Worm (Caenorhabditis elegans): Measurements from ENCODE around the gene H03G16.5.

Gene H03G16.5

DNA sequence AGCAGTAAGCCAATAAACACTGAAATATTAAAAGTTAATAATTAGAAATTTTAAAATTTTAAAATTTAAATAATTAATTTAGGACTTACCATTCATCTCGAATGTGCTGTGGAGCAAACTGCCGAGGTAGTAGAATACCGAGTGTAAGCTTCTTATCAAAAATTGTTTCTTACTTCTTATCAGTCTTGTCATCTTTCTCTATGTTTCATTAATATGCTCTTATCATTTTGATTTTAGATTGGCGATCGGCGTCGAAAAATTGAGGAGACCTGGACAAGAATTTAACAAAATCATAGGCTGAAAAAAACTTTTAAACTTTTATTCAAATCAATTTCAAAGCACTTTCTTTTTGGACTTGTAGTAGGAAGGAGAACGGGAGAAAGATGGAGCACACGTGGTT lies 41.1 kb upstream of the H03G16.5 start, which contains the start of gene F09B12.3 (continued):
- TF ChIP-seq dpl-1 (GFP tag; optimal IDR thresholded peaks at IDR 0.05) (no peak), F26F4.8 (GFP tag; conservative IDR thresholded peaks at IDR 0.05) (no peak), nhr-42 (GFP tag; IDR thresholded peaks at IDR 0.05) (no peak), skn-1 (tag; optimal IDR thresholded peaks at IDR 0.05) (no peak), mdl-1 (tag; optimal IDR thresholded peaks at IDR 0.05) (no peak), ztf-7 (tag; optimal IDR thresholded peaks at IDR 0.05) (no peak), unc-39 (tag; optimal IDR thresholded peaks at IDR 0.05) (no peak)

- TF ChIP-seq Y48G9A.11 (GFP tag; IDR thresholded peaks at IDR 0.05) = no peak
- no peak for TF ChIP-seq F10B5.3 (tag; optimal IDR thresholded peaks at IDR 0.05)
- TF ChIP-seq ceh-20 (GFP tag; IDR thresholded peaks at IDR 0.05) = no peak
- TF ChIP-seq lir-3 (tag; optimal IDR thresholded peaks at IDR 0.05) = no peak
- TF ChIP-seq Y75B8A.6 (GFP tag; IDR thresholded peaks at IDR 0.05) = no peak
- no peak for TF ChIP-seq lin-1 (GFP tag; IDR thresholded peaks at IDR 0.05)
- TF ChIP-seq F44E2.7 (GFP tag; IDR thresholded peaks at IDR 0.05) = no peak
- TF ChIP-seq pqm-1 (tag; optimal IDR thresholded peaks at IDR 0.05) = peak; percentile 27
- TF ChIP-seq unc-62 (GFP tag; optimal IDR thresholded peaks at IDR 0.05 in 1 of 2) = no peak
- TF ChIP-seq unc-62 (tag; optimal IDR thresholded peaks at IDR 0.05) = no peak
- peak; percentile 64 for TF ChIP-seq dmd-6 (GFP tag; IDR thresholded peaks at IDR 0.05)
- no peak for TF ChIP-seq saeg-2 (GFP tag; IDR thresholded peaks at IDR 0.05)
- TF ChIP-seq cey-2 (tag; optimal IDR thresholded peaks at IDR 0.05; ENCODE audit: borderline replicate concordance, insufficient read depth) = no peak
- TF ChIP-seq unc-39 (tag; optimal IDR thresholded peaks at IDR 0.05) = no peak
- no peak for TF ChIP-seq lin-38 (GFP tag; IDR thresholded peaks at IDR 0.05)
- no peak for TF ChIP-seq lim-7 (GFP tag; IDR thresholded peaks at IDR 0.05)
- TF ChIP-seq daf-8 (GFP tag; IDR thresholded peaks at IDR 0.05) = no peak
- no peak for TF ChIP-seq ceh-62 (tag; optimal IDR thresholded peaks at IDR 0.05)
- no peak for TF ChIP-seq mdl-1 (tag; optimal IDR thresholded peaks at IDR 0.05)
- TF ChIP-seq hlh-11 (tag; optimal IDR thresholded peaks at IDR 0.05) = peak; percentile 20
- no peak for TF ChIP-seq nhr-48 (tag; optimal IDR thresholded peaks at IDR 0.05)
- no peak for TF ChIP-seq fkh-10 (GFP tag; optimal IDR thresholded peaks at IDR 0.05)
- no peak for TF ChIP-seq daf-16 (GFP tag; optimal IDR thresholded peaks at IDR 0.05)
- TF ChIP-seq daf-16 (tag; optimal IDR thresholded peaks at IDR 0.05) = peak; percentile 63
- no peak for TF ChIP-seq Y5F2A.4 (GFP tag; optimal IDR thresholded peaks at IDR 0.05)
- no peak for TF ChIP-seq zag-1 (tag; optimal IDR thresholded peaks at IDR 0.05)
- TF ChIP-seq zip-11 (GFP tag; IDR thresholded peaks at IDR 0.05) = no peak
- no peak for TF ChIP-seq gei-8 (GFP tag; optimal IDR thresholded peaks at IDR 0.05)
- no peak for TF ChIP-seq zfp-2 (tag; optimal IDR thresholded peaks at IDR 0.05)
- TF ChIP-seq mes-2 (tag; optimal IDR thresholded peaks at IDR 0.05; ENCODE audit: poor library complexity, severe bottlenecking) = no peak
- TF ChIP-seq ztf-7 (tag; optimal IDR thresholded peaks at IDR 0.05) = no peak
- no peak for TF ChIP-seq skn-1 (tag; optimal IDR thresholded peaks at IDR 0.05)
- peak; percentile 58 for TF ChIP-seq aha-1 (tag)
- no peak for TF ChIP-seq ceh-82 (tag; optimal IDR thresholded peaks at IDR 0.05)
- TF ChIP-seq egl-43 (GFP tag; IDR thresholded peaks at IDR 0.05) = no peak
- no peak for TF ChIP-seq tag-97 (GFP tag; IDR thresholded peaks at IDR 0.05)
- TF ChIP-seq lin-15B (tag; optimal IDR thresholded peaks at IDR 0.05) = no peak
- TF ChIP-seq T20F7.1 (GFP tag; optimal IDR thresholded peaks at IDR 0.05) = no peak
- TF ChIP-seq ctbp-1 (GFP tag; IDR thresholded peaks at IDR 0.05) = no peak
- TF ChIP-seq nhr-10 (tag; optimal IDR thresholded peaks at IDR 0.05) = no peak
- no peak for TF ChIP-seq rbr-2 (tag; optimal IDR thresholded peaks at IDR 0.05)
- no peak for TF ChIP-seq hlh-30 (tag; optimal IDR thresholded peaks at IDR 0.05; ENCODE audit: insufficient read depth)
- TF ChIP-seq pha-4 (GFP tag; IDR thresholded peaks at IDR 0.05) = no peak
- no peak for TF ChIP-seq pha-4 (tag; optimal IDR thresholded peaks at IDR 0.05)
- no peak for TF ChIP-seq R02D3.7 (tag; optimal IDR thresholded peaks at IDR 0.05)
- TF ChIP-seq dve-1 (tag; optimal IDR thresholded peaks at IDR 0.05; ENCODE audit: insufficient read depth) = peak; percentile 20
- no peak for TF ChIP-seq nhr-42 (GFP tag; IDR thresholded peaks at IDR 0.05)
- no peak for TF ChIP-seq lin-29 (GFP tag; IDR thresholded peaks at IDR 0.05)
- TF ChIP-seq dmd-8 (GFP tag; IDR thresholded peaks at IDR 0.05) = no peak
These were observed 39.6 kb upstream of the H03G16.5 start for ce11 chrX:15096277-15096676.
